Worm (Caenorhabditis elegans) whole organism, L1 larva: ENCODE data around the gene T02G5.3.

ENCODE experiments used
- alr-1 ChIP-seq: fragments of 200-800 bp; sonication (Bioruptor generic); optimal IDR thresholded peaks from 2 replicates; lab custom pipeline; 2018; ENCODE audit warnings: borderline replicate concordance, mild to moderate bottlenecking, missing genetic modification characterization, missing compliant biosample characterization
- ceh-82 ChIP-seq, 3 experiments: fragments of 150-350 bp in 1 of 3; sonication (generic microtip) in 2 of 3; optimal IDR thresholded peaks; 2 replicates each; lab custom pipeline; 2014 to 2017; ENCODE audit warnings: missing biosample characterization in 3 of 3, missing genetic modification characterization in 3 of 3

DNA sequence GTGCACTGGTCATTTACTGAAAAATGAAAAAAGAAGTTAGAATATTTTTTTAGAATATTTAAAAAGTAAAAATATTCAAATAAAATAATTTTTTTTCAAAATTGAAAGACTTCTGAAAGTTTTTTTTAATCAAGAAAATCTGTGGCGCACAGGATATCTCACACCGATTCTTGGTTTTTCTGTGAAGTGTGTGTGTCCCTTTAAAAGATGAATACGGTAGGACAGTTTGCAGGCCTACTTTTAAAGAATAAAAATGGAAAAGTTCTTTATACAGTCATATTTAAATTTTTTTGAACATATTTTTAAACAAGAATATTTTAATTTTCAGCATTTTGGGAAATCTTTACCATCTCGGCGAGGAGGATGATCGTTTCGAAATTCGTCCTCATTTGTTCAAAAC, 5.4 kb downstream of the T02G5.3 start, which contains the start of gene mct-5:
- TF ChIP-seq ceh-82 (tag; optimal IDR thresholded peaks at IDR 0.05; lab: Kevin White, UChicago) (no peak), alr-1 (tag; lab: Kevin White, UChicago) (no peak)
